Worm (Caenorhabditis elegans): ENCODE measurements around the gene F59F3.6.

F59F3.6 gene

ce11 chrX:11032412-11032811 is 33.3 kb upstream of the F59F3.6 start:
- TF ChIP-seq nhr-237 (tag; optimal IDR thresholded peaks at IDR 0.05) = no peak
- no peak for TF ChIP-seq pha-4 (tag; optimal IDR thresholded peaks at IDR 0.05)
- peak; percentile 96 for TF ChIP-seq egl-5 (tag; optimal IDR thresholded peaks at IDR 0.05)
- no peak for TF ChIP-seq ama-1 (optimal IDR thresholded peaks at IDR 0.05)

ce11 chrX:11031869-11032268 is 32.8 kb upstream of the F59F3.6 start:
- TF ChIP-seq elt-2 (tag; optimal IDR thresholded peaks at IDR 0.05) = no peak
- TF ChIP-seq egl-27 (tag; optimal IDR thresholded peaks at IDR 0.05) = no peak
- TF ChIP-seq unc-39 (tag; optimal IDR thresholded peaks at IDR 0.05) = no peak
- no peak for TF ChIP-seq ceh-28 (tag; optimal IDR thresholded peaks at IDR 0.05)
- no peak for TF ChIP-seq sea-2 (GFP tag; optimal IDR thresholded peaks at IDR 0.05)
- TF ChIP-seq skn-1 (tag; optimal IDR thresholded peaks at IDR 0.05) = no peak
- TF ChIP-seq ztf-4 (tag; optimal IDR thresholded peaks at IDR 0.05) = no peak
- no peak for TF ChIP-seq elt-1 (tag; optimal IDR thresholded peaks at IDR 0.05)
- TF ChIP-seq fos-1 (tag; optimal IDR thresholded peaks at IDR 0.05) = no peak
- TF ChIP-seq jun-1 (tag; optimal IDR thresholded peaks at IDR 0.05) = no peak
- no peak for TF ChIP-seq ceh-16 (tag; optimal IDR thresholded peaks at IDR 0.05)
- TF ChIP-seq nhr-43 (tag; optimal IDR thresholded peaks at IDR 0.05; ENCODE audit: poor library complexity, severe bottlenecking) = no peak
- no peak for TF ChIP-seq nhr-12 (tag; optimal IDR thresholded peaks at IDR 0.05)

ce11 chrX:11031047-11031695 is 32.1 kb upstream of the F59F3.6 start:
- TF ChIP-seq nhr-67 (tag; optimal IDR thresholded peaks at IDR 0.05) (peak; percentile 49), pqm-1 (tag; optimal IDR thresholded peaks at IDR 0.05) (no peak), elt-2 (tag; optimal IDR thresholded peaks at IDR 0.05) (peak; percentile 74), eor-1 (tag; optimal IDR thresholded peaks at IDR 0.05) (no peak), zag-1 (tag; optimal IDR thresholded peaks at IDR 0.05) (peak; percentile 73), nhr-237 (tag; optimal IDR thresholded peaks at IDR 0.05) (peak; percentile 15), hmg-11 (tag; optimal IDR thresholded peaks at IDR 0.05) (peak; percentile 99), pha-4 (tag; optimal IDR thresholded peaks at IDR 0.05) (peak; percentile 77), nfya-1 (tag; optimal IDR thresholded peaks at IDR 0.05; ENCODE audit: insufficient read depth) (peak; percentile 87), fkh-10 (GFP tag; optimal IDR thresholded peaks at IDR 0.05) (peak; percentile 0), elt-1 (tag; optimal IDR thresholded peaks at IDR 0.05) (peak; percentile 47), ceh-82 (tag; optimal IDR thresholded peaks at IDR 0.05) (peak; percentile 51), fkh-2 (tag; optimal IDR thresholded peaks at IDR 0.05) (no peak), nhr-12 (tag; optimal IDR thresholded peaks at IDR 0.05) (no peak), R02D3.7 (tag; optimal IDR thresholded peaks at IDR 0.05) (peak; percentile 50), tbx-2 (tag; optimal IDR thresholded peaks at IDR 0.05) (peak; percentile 90), ZK546.5 (tag; optimal IDR thresholded peaks at IDR 0.05) (no peak), sea-2 (GFP tag; optimal IDR thresholded peaks at IDR 0.05) (no peak), elt-3 (tag; optimal IDR thresholded peaks at IDR 0.05) (peak in 2 of 3 experiments; percentile 2 to 3), jun-1 (tag; optimal IDR thresholded peaks at IDR 0.05) (peak; percentile 89), nhr-77 (tag; optimal IDR thresholded peaks at IDR 0.05) (no peak), fos-1 (tag; optimal IDR thresholded peaks at IDR 0.05) (no peak), ceh-9 (tag; optimal IDR thresholded peaks at IDR 0.05) (no peak), ama-1 (optimal IDR thresholded peaks at IDR 0.05) (peak; percentile 76), snpc-4 (tag; optimal IDR thresholded peaks at IDR 0.05) (peak; percentile 5), nhr-11 (tag; optimal IDR thresholded peaks at IDR 0.05) (peak; percentile 67), ceh-28 (tag; optimal IDR thresholded peaks at IDR 0.05) (peak; percentile 82), mdl-1 (tag; optimal IDR thresholded peaks at IDR 0.05) (peak; percentile 56), daf-12 (tag; optimal IDR thresholded peaks at IDR 0.05) (no peak), nhr-23 (tag; optimal IDR thresholded peaks at IDR 0.05) (peak; percentile 85), unc-62 (GFP tag; optimal IDR thresholded peaks at IDR 0.05) (peak; percentile 73), egl-5 (tag; optimal IDR thresholded peaks at IDR 0.05) (peak; percentile 95), nhr-25 (tag; optimal IDR thresholded peaks at IDR 0.05) (peak; percentile 94), nhr-76 (tag; optimal IDR thresholded peaks at IDR 0.05) (peak; percentile 19), ztf-11 (tag; optimal IDR thresholded peaks at IDR 0.05) (no peak), egl-27 (tag; optimal IDR thresholded peaks at IDR 0.05) (peak; percentile 76), mml-1 (tag; optimal IDR thresholded peaks at IDR 0.05) (no peak), ztf-4 (tag; optimal IDR thresholded peaks at IDR 0.05) (peak; percentile 44), ceh-16 (tag; optimal IDR thresholded peaks at IDR 0.05) (no peak), nhr-43 (tag; optimal IDR thresholded peaks at IDR 0.05; ENCODE audit: poor library complexity, severe bottlenecking) (peak; percentile 88), aly-2 (tag; optimal IDR thresholded peaks at IDR 0.05) (no peak), nhr-28 (tag; optimal IDR thresholded peaks at IDR 0.05) (no peak), unc-39 (tag; optimal IDR thresholded peaks at IDR 0.05) (no peak), skn-1 (tag; optimal IDR thresholded peaks at IDR 0.05) (peak; percentile 51), lin-15B (tag; optimal IDR thresholded peaks at IDR 0.05) (peak; percentile 50), lin-39 (tag; optimal IDR thresholded peaks at IDR 0.05) (peak; percentile 47), lsy-12 (tag; optimal IDR thresholded peaks at IDR 0.05) (peak; percentile 79)

Measured in whole organism, L3 larva.